Worm (Caenorhabditis elegans) whole organism, mixed stage, embryonic: ENCODE data around the gene ech-3.
A peak's percentile ranks its signal among the peaks of the same experiment; 100 is the strongest.

Experiments
- blmp-1 ChIP-seq: fragments of 150-350 bp; optimal IDR thresholded peaks from 2 replicates; lab custom pipeline; 2014; ENCODE audit warnings: missing biosample characterization, missing genetic modification characterization
- ceh-39 ChIP-seq: fragments of 150-350 bp; optimal IDR thresholded peaks from 2 replicates; lab custom pipeline; 2014; ENCODE audit warnings: missing biosample characterization, missing genetic modification characterization
- ceh-43 ChIP-seq: fragments of 200-800 bp; sonication (Bioruptor generic); optimal IDR thresholded peaks from 2 replicates; lab custom pipeline; 2018; ENCODE audit warnings: mild to moderate bottlenecking, missing genetic modification characterization, moderate library complexity, missing compliant biosample characterization
- ceh-83 ChIP-seq: fragments of 200-800 bp; sonication (Bioruptor generic); optimal IDR thresholded peaks from 2 replicates; lab custom pipeline; 2018; ENCODE audit warnings: mild to moderate bottlenecking, missing genetic modification characterization, missing compliant biosample characterization
- ces-1 ChIP-seq: fragments of 150-350 bp; optimal IDR thresholded peaks from 2 replicates; lab custom pipeline; 2014; ENCODE audit warnings: missing biosample characterization, missing genetic modification reagents, missing genetic modification characterization
- cnd-1 ChIP-seq: fragments of 200-800 bp; sonication (Bioruptor generic); optimal IDR thresholded peaks from 2 replicates; lab custom pipeline; 2018; ENCODE audit warnings: mild to moderate bottlenecking, missing genetic modification characterization, missing compliant biosample characterization
- drap-1 ChIP-seq: fragments of 200-800 bp; sonication (Bioruptor generic); optimal IDR thresholded peaks from 3 replicates; lab custom pipeline; 2018; ENCODE audit warnings: mild to moderate bottlenecking, missing genetic modification characterization, missing compliant biosample characterization
- elt-1 ChIP-seq: sonication (generic microtip); optimal IDR thresholded peaks from 2 replicates; lab custom pipeline; 2017; ENCODE audit warnings: missing genetic modification characterization, mild to moderate bottlenecking, missing compliant biosample characterization, antibody characterized with exemption, moderate library complexity, borderline replicate concordance; ENCODE audit not compliant: insufficient read depth
- elt-3 ChIP-seq: fragments of 150-350 bp; optimal IDR thresholded peaks from 2 replicates; lab custom pipeline; 2014; ENCODE audit warnings: missing biosample characterization, missing genetic modification characterization
- flh-1 ChIP-seq: fragments of 200-800 bp; sonication (Bioruptor generic); optimal IDR thresholded peaks from 2 replicates; lab custom pipeline; 2018; ENCODE audit warnings: mild to moderate bottlenecking, missing genetic modification characterization, moderate library complexity, missing compliant biosample characterization
- ham-2 ChIP-seq: fragments of 200-800 bp; sonication (Bioruptor generic); optimal IDR thresholded peaks from 2 replicates; lab custom pipeline; 2018; ENCODE audit warnings: mild to moderate bottlenecking, missing genetic modification characterization, missing compliant biosample characterization
- hlh-1 ChIP-seq: fragments of 150-350 bp; optimal IDR thresholded peaks from 2 replicates; lab custom pipeline; 2014; ENCODE audit warnings: missing biosample characterization, missing genetic modification reagents, missing genetic modification characterization
- lin-13 ChIP-seq: fragments of 150-350 bp; optimal IDR thresholded peaks from 2 replicates; lab custom pipeline; 2014; ENCODE audit warnings: missing biosample characterization, missing genetic modification characterization
- lin-32 ChIP-seq: fragments of 200-800 bp; sonication (Bioruptor generic); optimal IDR thresholded peaks from 2 replicates; lab custom pipeline; 2018; ENCODE audit warnings: mild to moderate bottlenecking, missing genetic modification characterization, missing compliant biosample characterization
- lsy-2 ChIP-seq: fragments of 150-350 bp; optimal IDR thresholded peaks from 2 replicates; lab custom pipeline; 2014; ENCODE audit warnings: missing biosample characterization, missing genetic modification characterization
- mab-5 ChIP-seq: fragments of 150-350 bp; optimal IDR thresholded peaks from 2 replicates; lab custom pipeline; 2014; ENCODE audit warnings: missing biosample characterization, missing genetic modification characterization
- mep-1 ChIP-seq: fragments of 150-350 bp; optimal IDR thresholded peaks from 2 replicates; lab custom pipeline; 2017; ENCODE audit warnings: missing biosample characterization, missing genetic modification reagents, missing genetic modification characterization, inconsistent platforms
- mls-2 ChIP-seq: sonication (generic microtip); optimal IDR thresholded peaks from 2 replicates; lab custom pipeline; 2016; ENCODE audit warnings: mild to moderate bottlenecking, missing genetic modification characterization, moderate library complexity, missing compliant biosample characterization
- nhr-28 ChIP-seq: fragments of 150-350 bp; optimal IDR thresholded peaks from 2 replicates; lab custom pipeline; 2014; ENCODE audit warnings: missing biosample characterization, missing genetic modification characterization
- nhr-76 ChIP-seq: sonication (generic microtip); optimal IDR thresholded peaks from 2 replicates; lab custom pipeline; 2017; ENCODE audit warnings: missing biosample characterization, missing genetic modification characterization
- pha-4 ChIP-seq: fragments of 150-350 bp; optimal IDR thresholded peaks from 2 replicates; lab custom pipeline; 2018; ENCODE audit warnings: missing biosample characterization, missing genetic modification reagents, missing genetic modification characterization
- sem-2 ChIP-seq: fragments of 200-800 bp; sonication (Bioruptor generic); optimal IDR thresholded peaks from 2 replicates; lab custom pipeline; 2018; ENCODE audit warnings: mild to moderate bottlenecking, missing genetic modification characterization, missing compliant biosample characterization
- snpc-4 ChIP-seq: fragments of 150-350 bp; optimal IDR thresholded peaks from 2 replicates; lab custom pipeline; 2014; ENCODE audit warnings: missing biosample characterization, missing genetic modification characterization
- sptf-1 ChIP-seq: sonication (generic microtip); optimal IDR thresholded peaks from 2 replicates; lab custom pipeline; 2017; ENCODE audit warnings: mild to moderate bottlenecking, missing genetic modification characterization, moderate library complexity, missing compliant biosample characterization
- tbx-8 ChIP-seq: fragments of 200-800 bp; sonication (Bioruptor generic); optimal IDR thresholded peaks from 2 replicates; lab custom pipeline; 2018; ENCODE audit warnings: mild to moderate bottlenecking, missing genetic modification characterization, moderate library complexity, missing compliant biosample characterization
- unc-120 ChIP-seq: sonication (generic microtip); optimal IDR thresholded peaks from 2 replicates; lab custom pipeline; 2017; ENCODE audit warnings: missing genetic modification characterization, missing compliant biosample characterization; ENCODE audit not compliant: poor library complexity, severe bottlenecking
- unc-62 ChIP-seq: fragments of 150-350 bp; optimal IDR thresholded peaks from 2 replicates; lab custom pipeline; 2014; ENCODE audit warnings: missing biosample characterization, missing genetic modification reagents, missing genetic modification characterization
- zip-8 ChIP-seq: fragments of 150-350 bp; optimal IDR thresholded peaks from 2 replicates; lab custom pipeline; 2014; ENCODE audit warnings: missing biosample characterization, missing genetic modification characterization
- ztf-11 ChIP-seq: fragments of 150-350 bp; optimal IDR thresholded peaks from 2 replicates; lab custom pipeline; 2014; ENCODE audit warnings: missing biosample characterization, missing genetic modification characterization

ech-3 gene

ce11 chrV:8028825-8029489, 6.9 kb downstream of the ech-3 start, which contains the start of gene oma-2:
oma-2 (plus strand) TSS chrV:8029439.
- TF ChIP-seq unc-120 (no peak), ces-1 (GFP tag; lab: Kevin White, UChicago) (no peak), nhr-28 (tag; lab: Kevin White, UChicago) (no peak), mep-1 (tag; lab: Kevin White, UChicago) (no peak), elt-1 (tag; lab: Kevin White, UChicago) (no peak), drap-1 (GFP tag; lab: Kevin White, UChicago) (no peak), lsy-2 (tag; lab: Kevin White, UChicago) (no peak), sptf-1 (tag; lab: Kevin White, UChicago) (no peak), snpc-4 (tag; lab: Kevin White, UChicago) (no peak), mls-2 (tag; lab: Kevin White, UChicago) (no peak), ztf-11 (no peak), ceh-83 (GFP tag; lab: Kevin White, UChicago) (no peak), zip-8 (tag; lab: Kevin White, UChicago) (no peak), hlh-1 (tag; lab: Kevin White, UChicago) (no peak), elt-3 (tag; lab: Kevin White, UChicago) (no peak), sem-2 (GFP tag; lab: Kevin White, UChicago) (no peak)

ce11 chrV:8031121-8031520, 9.1 kb downstream of the ech-3 start, which contains the start of gene vars-1:
vars-1 (plus strand) TSS chrV:8031411.
- TF ChIP-seq mep-1 (tag; lab: Kevin White, UChicago) (peak; percentile 54), ces-1 (GFP tag; lab: Kevin White, UChicago) (peak; percentile 49), snpc-4 (tag; lab: Kevin White, UChicago) (no peak), mab-5 (tag; lab: Kevin White, UChicago) (no peak), ham-2 (GFP tag; lab: Kevin White, UChicago) (no peak), unc-62 (GFP tag; lab: Kevin White, UChicago) (no peak), lsy-2 (tag; lab: Kevin White, UChicago) (peak; percentile 47)

- TF ChIP-seq mab-5 (tag; lab: Kevin White, UChicago) (no peak), tbx-8 (GFP tag; lab: Kevin White, UChicago) (no peak), blmp-1 (tag; lab: Kevin White, UChicago) (no peak), sem-2 (GFP tag; lab: Kevin White, UChicago) (no peak), nhr-76 (tag; lab: Kevin White, UChicago) (no peak), cnd-1 (tag; lab: Kevin White, UChicago) (no peak), zip-8 (tag; lab: Kevin White, UChicago) (no peak), ceh-43 (no peak), ceh-39 (tag; lab: Kevin White, UChicago) (no peak), lin-13 (tag; lab: Kevin White, UChicago) (no peak), pha-4 (tag; lab: Kevin White, UChicago) (no peak)
These were observed 12.8 kb downstream of the ech-3 start, which contains the start of gene algn-12 for ce11 chrV:8034811-8035210. algn-12 (plus strand) TSS chrV:8035111.

ce11 chrV:8035947-8036346, 13.9 kb downstream of the ech-3 start, which contains the start of gene ZC513.14:
ZC513.14 (minus strand) TSS chrV:8036047.
- TF ChIP-seq lin-32 (no peak), blmp-1 (tag; lab: Kevin White, UChicago) (no peak), unc-62 (GFP tag; lab: Kevin White, UChicago) (no peak), ceh-83 (GFP tag; lab: Kevin White, UChicago) (no peak), flh-1 (no peak)

ce11 chrV:8039085-8039525, 17.1 kb downstream of the ech-3 start:
- TF ChIP-seq nhr-76 (tag; lab: Kevin White, UChicago) = no peak
- peak; percentile 14 for TF ChIP-seq sptf-1 (tag; lab: Kevin White, UChicago)
